Fruit fly (Drosophila melanogaster): ENCODE data around the gene Dph1.

The Dph1 gene

DNA sequence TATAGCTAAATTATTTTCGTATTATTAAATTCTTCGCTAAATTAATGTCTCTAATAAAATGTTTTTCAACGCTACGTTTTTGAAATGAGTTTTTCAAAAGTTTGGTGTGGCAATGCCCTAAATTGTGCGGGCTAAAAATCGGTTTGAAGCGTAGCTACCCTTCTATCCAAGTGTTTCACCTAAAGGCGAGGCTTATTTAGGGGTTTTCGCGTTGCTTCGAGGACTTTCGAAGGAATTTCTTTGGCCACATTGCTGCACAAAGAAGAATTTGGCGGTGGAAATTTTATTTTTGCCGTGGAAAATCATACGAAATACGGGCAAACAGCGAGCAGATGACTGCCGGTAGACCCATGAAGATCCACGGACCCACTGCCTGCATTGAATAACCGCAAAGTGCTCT is 15.0 kb downstream of the Dph1 start, which contains the start of gene TfIIEalpha (continued):
- TF ChIP-seq pita (GFP tag; optimal IDR thresholded peaks at IDR 0.05), result peak; percentile 81
- peak; percentile 17 for TF ChIP-seq NC2β (GFP tag; optimal IDR thresholded peaks at IDR 0.05)
- TF ChIP-seq fd64A (GFP tag; optimal IDR thresholded peaks at IDR 0.05), result no peak
- no peak for TF ChIP-seq CG10209 (GFP tag; optimal IDR thresholded peaks at IDR 0.05)
- peak; percentile 45; the same call in 1 of the 3 replicates for TF ChIP-seq CG11560 (tag; IDR thresholded peaks at IDR 0.05)
- TF ChIP-seq gsb-n (tag; optimal IDR thresholded peaks at IDR 0.05), result no peak
- no peak for TF ChIP-seq Bteb2 (GFP tag; optimal IDR thresholded peaks at IDR 0.05)
- TF ChIP-seq Awh (GFP tag; IDR thresholded peaks at IDR 0.05), result no peak
- TF ChIP-seq exex (tag; optimal IDR thresholded peaks at IDR 0.05), result no peak
- no peak for TF ChIP-seq Neu2 (GFP tag; optimal IDR thresholded peaks at IDR 0.05; ENCODE audit: borderline replicate concordance)
- peak; percentile 74; the same call in 2 of the 3 replicates for TF ChIP-seq Opbp (GFP tag; IDR thresholded peaks at IDR 0.05; ENCODE audit: partially characterized antibody)
- TF ChIP-seq BEAF-32 (GFP tag; optimal IDR thresholded peaks at IDR 0.05), result peak; percentile 48
- no peak; the same call in 2 of the 3 replicates for TF ChIP-seq CG16813 (GFP tag; IDR thresholded peaks at IDR 0.05; ENCODE audit: partially characterized antibody)
- no peak for TF ChIP-seq CG8359 (GFP tag; optimal IDR thresholded peaks at IDR 0.05; ENCODE audit: borderline replicate concordance)
- peak; percentile 68 for TF ChIP-seq stwl (tag; optimal IDR thresholded peaks at IDR 0.05)
- no peak for TF ChIP-seq GATAe (GFP tag; conservative IDR thresholded peaks at IDR 0.05)
- TF ChIP-seq CG4424 (GFP tag; optimal IDR thresholded peaks at IDR 0.05), result no peak
- TF ChIP-seq CG9876 (GFP tag; optimal IDR thresholded peaks at IDR 0.05), result no peak
- TF ChIP-seq YL-1 (GFP tag; optimal IDR thresholded peaks at IDR 0.05), result peak; percentile 58
- TF ChIP-seq sens (GFP tag), result peak; percentile 16
- TF ChIP-seq CG3995 (GFP tag; optimal IDR thresholded peaks at IDR 0.05), result no peak
- peak; percentile 84 for TF ChIP-seq Ets97D (GFP tag; optimal IDR thresholded peaks at IDR 0.05)
- TF ChIP-seq Hey (tag; optimal IDR thresholded peaks at IDR 0.05), result no peak
- no peak for TF ChIP-seq D19B (GFP tag; optimal IDR thresholded peaks at IDR 0.05)
- TF ChIP-seq CG17802 (tag; optimal IDR thresholded peaks at IDR 0.05), result no peak
- TF ChIP-seq CG8281 (tag; optimal IDR thresholded peaks at IDR 0.05), result no peak

DNA sequence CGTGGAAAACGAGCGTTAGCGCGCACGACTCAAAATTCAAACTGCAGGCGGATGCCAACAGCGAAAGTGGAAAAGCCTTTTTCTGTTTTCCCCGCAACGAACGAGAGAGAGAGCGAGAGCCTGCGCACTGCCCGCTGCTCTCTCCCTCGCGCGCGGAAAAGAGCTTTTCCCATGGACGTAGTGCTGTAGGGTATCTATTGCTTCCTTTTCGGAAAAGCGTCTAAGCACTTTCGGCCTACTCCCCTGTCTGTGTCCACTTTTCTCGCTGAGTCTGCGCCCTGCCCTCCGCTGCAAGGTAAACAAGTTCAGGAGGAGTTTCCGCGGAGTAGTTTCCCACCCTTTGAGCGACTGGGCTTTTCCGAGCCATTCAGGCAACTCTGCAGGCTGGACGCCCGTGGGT is 16.5 kb downstream of the Dph1 start, which contains the start of gene CG32085:
CG32085 (minus strand) TSS at position 47 of the 400 bp plus-strand sequence.
- TF ChIP-seq dysf (GFP tag; IDR thresholded peaks at IDR 0.05) (peak; percentile 82), slbo (GFP tag; IDR thresholded peaks at IDR 0.05) (peak; percentile 82), pzg (GFP tag; optimal IDR thresholded peaks at IDR 0.05) (peak; percentile 26), Xbp1 (GFP tag; optimal IDR thresholded peaks at IDR 0.05) (peak; percentile 61), nmo (GFP tag; optimal IDR thresholded peaks at IDR 0.05) (no peak), H15 (GFP tag; IDR thresholded peaks at IDR 0.05) (peak; percentile 41; the same call in 1 of the 3 replicates), dpn (GFP tag; optimal IDR thresholded peaks at IDR 0.05) (peak; percentile 57 to 74), ttk (GFP tag; IDR thresholded peaks at IDR 0.05) (no peak), pros (GFP tag; optimal IDR thresholded peaks at IDR 0.05) (no peak), fd3F (GFP tag; optimal IDR thresholded peaks at IDR 0.05) (no peak), tx (GFP tag; optimal IDR thresholded peaks at IDR 0.05) (peak; percentile 62), CG10209 (GFP tag; optimal IDR thresholded peaks at IDR 0.05) (peak; percentile 20), CG3847 (GFP tag; IDR thresholded peaks at IDR 0.05) (peak; percentile 56), CG2129 (GFP tag; IDR thresholded peaks at IDR 0.05; ENCODE audit: partially characterized antibody) (no peak), klu (GFP tag; IDR thresholded peaks at IDR 0.05) (no peak), yki (optimal IDR thresholded peaks at IDR 0.05) (no peak), CG30403 (GFP tag; optimal IDR thresholded peaks at IDR 0.05) (peak; percentile 48), Sox100B (GFP tag; optimal IDR thresholded peaks at IDR 0.05) (no peak), wdn (GFP tag; IDR thresholded peaks at IDR 0.05) (peak; percentile 54; the same call in 1 of the 2 replicates), lilli (GFP tag; optimal IDR thresholded peaks at IDR 0.05) (peak; percentile 73), mirr (GFP tag; optimal IDR thresholded peaks at IDR 0.05) (peak; percentile 10), al (GFP tag; IDR thresholded peaks at IDR 0.05) (peak; percentile 64), dan (GFP tag; IDR thresholded peaks at IDR 0.05) (no peak; the same call in 1 of the 2 replicates), Doc3 (GFP tag; IDR thresholded peaks at IDR 0.05; ENCODE audit: partially characterized antibody) (no peak), CG6272 (GFP tag; IDR thresholded peaks at IDR 0.05) (peak; percentile 60; the same call in 1 of the 2 replicates), CG15601 (tag; optimal IDR thresholded peaks at IDR 0.05) (no peak), CG10274 (GFP tag; optimal IDR thresholded peaks at IDR 0.05) (peak; percentile 37)

Data from whole organism, embryonic.